Worm (Caenorhabditis elegans): ENCODE measurements around the gene ZK287.4.
A peak's percentile ranks its signal among the peaks of the same experiment; 100 is the strongest.

Gene ZK287.4

DNA sequence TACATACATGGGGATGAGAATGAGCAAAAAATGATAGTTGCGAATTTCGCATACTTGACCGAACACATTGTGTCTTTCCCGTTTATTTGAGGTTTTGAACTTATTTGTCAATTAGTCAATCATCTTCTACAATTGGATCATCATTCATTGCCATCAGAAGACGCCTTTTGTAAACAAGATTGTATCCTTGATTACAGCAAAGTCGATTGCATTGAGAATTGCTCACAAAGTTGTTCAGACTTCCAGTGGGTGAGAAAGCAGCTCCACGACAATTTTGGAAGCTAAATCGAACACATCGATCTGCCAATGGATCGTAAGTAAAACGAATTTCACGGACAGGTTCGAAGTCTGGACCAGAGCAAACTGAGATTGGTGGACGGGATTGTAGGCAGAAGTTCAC is 5.2 kb downstream of the ZK287.4 start:
- TF ChIP-seq nhr-90 (tag; optimal IDR thresholded peaks at IDR 0.05; ENCODE audit: poor library complexity): no peak
- no peak for TF ChIP-seq ceh-90 (tag; optimal IDR thresholded peaks at IDR 0.05)
- TF ChIP-seq efl-1 (optimal IDR thresholded peaks at IDR 0.05): no peak
- TF ChIP-seq efl-1 (GFP tag; optimal IDR thresholded peaks at IDR 0.05 in 1 of 2): peak in 1 of 2 experiments; percentile 38
- TF ChIP-seq lir-3 (tag; optimal IDR thresholded peaks at IDR 0.05; ENCODE audit: poor library complexity): no peak
- TF ChIP-seq blmp-1 (tag; optimal IDR thresholded peaks at IDR 0.05): no peak
- no peak for TF ChIP-seq tbx-2 (tag; optimal IDR thresholded peaks at IDR 0.05)

DNA sequence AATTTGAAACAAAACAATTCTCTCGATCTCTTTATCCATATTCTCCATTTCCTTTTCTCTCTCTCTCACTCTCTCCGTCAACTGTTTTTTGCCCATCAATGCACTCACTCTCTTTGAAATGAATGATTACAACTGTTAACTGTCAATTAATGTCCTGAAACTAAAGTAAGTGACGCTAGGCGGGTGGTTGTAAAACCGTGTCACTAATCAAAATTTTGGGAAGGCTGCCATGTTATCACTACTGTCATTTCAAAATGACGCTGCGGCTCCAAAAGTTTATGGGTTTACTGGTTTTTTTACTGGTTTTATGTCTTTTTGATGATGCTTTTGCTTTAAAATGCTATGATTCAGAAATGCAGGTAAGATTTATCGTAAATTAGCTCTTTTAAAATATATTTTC is 6.3 kb downstream of the ZK287.4 start, which contains the start of gene ZK287.9:
Gene ZK287.9 (plus strand): TSS at position 192 of the 400 bp plus-strand sequence.
- TF ChIP-seq irx-1 (tag; optimal IDR thresholded peaks at IDR 0.05) (no peak), egl-13 (tag; optimal IDR thresholded peaks at IDR 0.05) (no peak), zip-4 (GFP tag; optimal IDR thresholded peaks at IDR 0.05) (no peak), unc-62 (GFP tag; optimal IDR thresholded peaks at IDR 0.05) (no peak), efl-3 (GFP tag; optimal IDR thresholded peaks at IDR 0.05) (no peak), isw-1 (GFP tag; IDR thresholded peaks at IDR 0.05) (no peak), blmp-1 (tag; optimal IDR thresholded peaks at IDR 0.05) (no peak), pax-3 (tag; optimal IDR thresholded peaks at IDR 0.05) (no peak), swsn-7 (tag; optimal IDR thresholded peaks at IDR 0.05) (no peak), hlh-4 (tag; optimal IDR thresholded peaks at IDR 0.05) (no peak)

DNA sequence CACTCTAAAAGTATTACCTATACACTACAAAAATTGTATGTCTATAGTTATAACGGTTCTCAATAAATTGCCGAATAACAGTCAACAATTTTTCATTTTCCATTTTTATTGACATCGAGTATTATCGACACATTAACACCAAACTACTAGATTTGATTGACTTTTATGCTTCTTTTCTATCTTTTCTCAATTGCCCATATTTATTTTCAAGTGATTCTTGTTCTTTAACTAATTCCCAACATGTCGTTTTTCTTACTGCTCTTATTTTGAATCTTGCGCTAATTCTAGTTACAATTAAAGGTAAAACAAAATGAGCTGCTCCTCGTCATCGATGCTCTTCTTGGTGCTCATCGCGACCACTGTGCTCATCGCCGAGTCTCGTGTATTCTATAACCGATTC is 7.5 kb downstream of the ZK287.4 start, which contains the start of gene cthd-1:
Gene cthd-1 (plus strand): TSS at position 301 of the 400 bp plus-strand sequence.
- TF ChIP-seq rnt-1 (tag; optimal IDR thresholded peaks at IDR 0.05) (no peak), sup-37 (GFP tag; optimal IDR thresholded peaks at IDR 0.05) (no peak), egl-27 (tag; optimal IDR thresholded peaks at IDR 0.05) (no peak), jun-1 (tag; optimal IDR thresholded peaks at IDR 0.05) (no peak), C16A3.4 (tag; optimal IDR thresholded peaks at IDR 0.05) (no peak), lin-35 (GFP tag; optimal IDR thresholded peaks at IDR 0.05) (no peak), sox-4 (tag; optimal IDR thresholded peaks at IDR 0.05) (no peak), ceh-90 (tag; optimal IDR thresholded peaks at IDR 0.05) (no peak), nhr-84 (tag; optimal IDR thresholded peaks at IDR 0.05) (no peak), irx-1 (tag; optimal IDR thresholded peaks at IDR 0.05) (no peak)

DNA sequence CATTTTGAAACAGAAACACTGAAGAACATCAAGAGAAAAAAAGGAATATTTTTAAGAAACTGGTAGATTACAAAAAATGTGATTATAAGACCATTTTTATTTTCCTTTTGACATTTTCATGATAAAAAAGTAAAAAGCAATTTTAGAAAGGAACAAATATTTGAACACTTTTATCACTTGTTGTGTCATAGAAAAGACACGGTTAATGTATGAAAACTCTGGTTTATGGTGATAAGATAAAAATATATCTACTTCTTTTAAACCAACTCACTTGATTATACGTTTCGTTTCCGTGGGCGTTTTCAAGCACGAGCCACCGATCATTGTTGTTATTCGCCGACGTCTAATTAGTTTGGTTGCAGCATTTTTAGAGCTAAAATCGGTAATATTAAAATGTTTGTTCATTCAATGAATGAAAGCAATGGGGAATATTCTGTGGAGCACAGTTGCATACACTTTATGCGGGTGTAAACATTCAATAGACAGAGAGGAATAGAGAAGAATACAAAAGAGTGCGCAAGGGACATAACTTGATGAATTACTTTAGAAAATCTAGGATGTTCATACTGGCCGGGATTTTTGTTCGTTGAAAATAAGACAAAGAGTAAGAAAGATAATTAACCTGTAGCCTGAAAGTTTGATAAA is 12.1 kb downstream of the ZK287.4 start, which contains the start of gene sulp-8:
Gene sulp-8 (minus strand): TSS at position 469 of the 645 bp plus-strand sequence.
- TF ChIP-seq lin-15B (tag; optimal IDR thresholded peaks at IDR 0.05): no peak
- TF ChIP-seq dpl-1 (GFP tag; optimal IDR thresholded peaks at IDR 0.05): peak in 1 of 3 experiments; percentile 12
- no peak for TF ChIP-seq grh-1 (GFP tag; IDR thresholded peaks at IDR 0.05)
- TF ChIP-seq rnt-1 (tag; optimal IDR thresholded peaks at IDR 0.05): no peak
- TF ChIP-seq lin-14 (GFP tag; optimal IDR thresholded peaks at IDR 0.05): no peak
- no peak for TF ChIP-seq nhr-12 (tag; optimal IDR thresholded peaks at IDR 0.05)
- peak in 1 of 2 experiments; percentile 13 for TF ChIP-seq lin-35 (GFP tag; optimal IDR thresholded peaks at IDR 0.05)
- no peak for TF ChIP-seq nhr-11 (tag; optimal IDR thresholded peaks at IDR 0.05)
- no peak for TF ChIP-seq nhr-19 (GFP tag; conservative IDR thresholded peaks at IDR 0.05)
- no peak for TF ChIP-seq sup-37 (GFP tag; optimal IDR thresholded peaks at IDR 0.05)
- TF ChIP-seq egl-13 (tag; optimal IDR thresholded peaks at IDR 0.05): no peak
- no peak for TF ChIP-seq lin-13 (GFP tag; optimal IDR thresholded peaks at IDR 0.05)
- TF ChIP-seq sox-4 (tag; optimal IDR thresholded peaks at IDR 0.05): no peak
- TF ChIP-seq nhr-237 (tag; optimal IDR thresholded peaks at IDR 0.05): no peak
- TF ChIP-seq C16A3.4 (tag; optimal IDR thresholded peaks at IDR 0.05): no peak
- peak; percentile 33 for TF ChIP-seq elt-2 (tag; optimal IDR thresholded peaks at IDR 0.05)
- TF ChIP-seq snu-23 (GFP tag; optimal IDR thresholded peaks at IDR 0.05): no peak
